Worm (Caenorhabditis elegans) whole organism, young adult: ENCODE results near the gene C55B6.4.

ENCODE experiments used
- C06A6.2 ChIP-seq: fragments of 200-800 bp; sonication (Bioruptor generic); conservative IDR thresholded peaks from 2 replicates; pipeline ENCODE4 v1.3.6; 2022; ENCODE audit warnings: missing genetic modification characterization, missing compliant biosample characterization
- F10E7.11 ChIP-seq: sonication (generic microtip); optimal IDR thresholded peaks from 2 replicates; lab custom pipeline; 2017; ENCODE audit warnings: mild to moderate bottlenecking, missing genetic modification characterization, moderate library complexity, missing compliant biosample characterization
- F33H1.4 ChIP-seq: fragments of 200-800 bp; sonication (Bioruptor generic); IDR thresholded peaks from 2 replicates; pipeline ENCODE4 v1.3.6; 2022; ENCODE audit warnings: missing genetic modification reagents, missing genetic modification characterization, missing compliant biosample characterization
- F39B2.1 ChIP-seq: fragments of 200-800 bp; sonication (Bioruptor generic); IDR thresholded peaks from 2 replicates; pipeline ENCODE4 v1.3.6; 2022; ENCODE audit warnings: missing genetic modification reagents, missing genetic modification characterization, missing compliant biosample characterization
- F52B5.7 ChIP-seq: sonication (generic microtip); optimal IDR thresholded peaks from 2 replicates; lab custom pipeline; 2016; ENCODE audit warnings: mild to moderate bottlenecking, missing genetic modification characterization, missing compliant biosample characterization
- K11D2.4 ChIP-seq: fragments of 200-800 bp; sonication (Bioruptor generic); IDR thresholded peaks from 2 replicates; pipeline ENCODE4 v1.3.6; 2022; ENCODE audit warnings: missing genetic modification reagents, missing genetic modification characterization, missing compliant biosample characterization
- T07F8.4 ChIP-seq: sonication (generic microtip); optimal IDR thresholded peaks from 2 replicates; lab custom pipeline; 2016; ENCODE audit warnings: mild to moderate bottlenecking, missing genetic modification characterization, moderate library complexity, missing compliant biosample characterization
- Y53F4B.3 ChIP-seq: fragments of 200-800 bp; sonication (Bioruptor generic); IDR thresholded peaks from 2 replicates; pipeline ENCODE4 v1.3.6; 2022; ENCODE audit warnings: missing genetic modification reagents, missing genetic modification characterization, missing compliant biosample characterization
- Y53G8AR.9 ChIP-seq: fragments of 200-800 bp; sonication (Bioruptor generic); conservative IDR thresholded peaks from 2 replicates; pipeline ENCODE4 v1.3.6; 2022; ENCODE audit warnings: missing genetic modification reagents, missing genetic modification characterization, missing compliant biosample characterization
- Y56A3A.18 ChIP-seq: fragments of 200-800 bp; sonication (Bioruptor generic); IDR thresholded peaks from 2 replicates; pipeline ENCODE4 v1.3.6; 2022; ENCODE audit warnings: missing genetic modification reagents, missing genetic modification characterization, missing compliant biosample characterization
- aptf-3 ChIP-seq: fragments of 200-800 bp; sonication (Bioruptor generic); IDR thresholded peaks from 2 replicates; pipeline ENCODE4 v1.3.6; 2022; ENCODE audit warnings: missing genetic modification characterization, missing compliant biosample characterization
- attf-5 ChIP-seq: fragments of 200-800 bp; sonication (Bioruptor generic); optimal IDR thresholded peaks from 2 replicates; lab custom pipeline; 2018; ENCODE audit warnings: mild to moderate bottlenecking, missing genetic modification characterization, missing compliant biosample characterization
- bed-1 ChIP-seq: fragments of 200-800 bp; sonication (Bioruptor generic); IDR thresholded peaks from 2 replicates; pipeline ENCODE4 v1.3.6; 2022; ENCODE audit warnings: missing genetic modification reagents, missing genetic modification characterization, missing compliant biosample characterization
- cebp-1 ChIP-seq, 2 experiments: fragments of 200-800 bp in 1 of 2; sonication (Bioruptor generic) in 1 of 2; sonication (generic microtip) in 1 of 2; IDR thresholded peaks in 1 of 2; optimal IDR thresholded peaks in 1 of 2; 2 replicates each; pipeline versions ENCODE4 v1.3.6 to Lab custom; 2017 to 2022; ENCODE audit warnings: missing compliant biosample characterization in 2 of 2, missing genetic modification characterization in 2 of 2, mild to moderate bottlenecking in 1 of 2, missing genetic modification reagents in 1 of 2, moderate library complexity in 1 of 2
- cebp-2 ChIP-seq: fragments of 200-800 bp; sonication (Bioruptor generic); IDR thresholded peaks from 2 replicates; pipeline ENCODE4 v1.3.6; 2022; ENCODE audit warnings: missing genetic modification characterization, missing compliant biosample characterization
- ceh-100 ChIP-seq: fragments of 200-800 bp; sonication (Bioruptor generic); IDR thresholded peaks from 2 replicates; pipeline ENCODE4 v1.3.6; 2022; ENCODE audit warnings: missing genetic modification reagents, missing genetic modification characterization, missing compliant biosample characterization
- ceh-40 ChIP-seq: fragments of 200-800 bp; sonication (Bioruptor generic); IDR thresholded peaks from 2 replicates; pipeline ENCODE4 v1.3.6; 2022; ENCODE audit warnings: missing genetic modification characterization, missing compliant biosample characterization
- dpff-1 ChIP-seq: sonication (generic microtip); optimal IDR thresholded peaks from 2 replicates; lab custom pipeline; 2017; ENCODE audit warnings: mild to moderate bottlenecking, missing genetic modification characterization, missing compliant biosample characterization
- efl-1 ChIP-seq: fragments of 150-350 bp; optimal IDR thresholded peaks from 2 replicates; lab custom pipeline; 2014; ENCODE audit warnings: missing biosample characterization, missing genetic modification reagents, missing genetic modification characterization
- egl-44 ChIP-seq: fragments of 200-800 bp; sonication (Bioruptor generic); IDR thresholded peaks from 2 replicates; pipeline ENCODE4 v1.3.6; 2022; ENCODE audit warnings: missing genetic modification reagents, missing genetic modification characterization, missing compliant biosample characterization
- him-1 ChIP-seq: sonication (generic microtip); optimal IDR thresholded peaks from 2 replicates; lab custom pipeline; 2016; ENCODE audit warnings: missing genotype, missing genetic modification reagents, missing genetic modification characterization, missing compliant biosample characterization
- hlh-26 ChIP-seq: fragments of 200-800 bp; sonication (Bioruptor generic); conservative IDR thresholded peaks from 2 replicates; pipeline ENCODE4 v1.3.6; 2022; ENCODE audit warnings: missing genetic modification reagents, missing genetic modification characterization, missing compliant biosample characterization
- hrde-1 ChIP-seq: sonication (generic microtip); optimal IDR thresholded peaks from 2 replicates; lab custom pipeline; 2016; ENCODE audit warnings: missing genetic modification characterization, mild to moderate bottlenecking, missing compliant biosample characterization, moderate library complexity, missing genotype, missing genetic modification reagents, borderline replicate concordance
- let-607 ChIP-seq, 2 experiments: fragments of 200-800 bp in 1 of 2; sonication (Bioruptor generic) in 1 of 2; sonication (generic microtip) in 1 of 2; optimal IDR thresholded peaks; 2 replicates each; lab custom pipeline; 2016 to 2018; ENCODE audit warnings: mild to moderate bottlenecking in 2 of 2, missing compliant biosample characterization in 2 of 2, missing genetic modification characterization in 2 of 2, moderate library complexity in 2 of 2, missing genotype in 1 of 2
- lir-1 ChIP-seq: fragments of 200-800 bp; sonication (Bioruptor generic); conservative IDR thresholded peaks from 2 replicates; pipeline ENCODE4 v1.3.6; 2022; ENCODE audit warnings: missing genetic modification reagents, missing genetic modification characterization, missing compliant biosample characterization
- lsl-1 ChIP-seq: fragments of 200-800 bp; sonication (Bioruptor generic); optimal IDR thresholded peaks from 2 replicates; lab custom pipeline; 2018; ENCODE audit warnings: mild to moderate bottlenecking, missing genetic modification characterization, moderate library complexity, missing compliant biosample characterization
- mcd-1 ChIP-seq: fragments of 200-800 bp; sonication (Bioruptor generic); IDR thresholded peaks from 2 replicates; pipeline ENCODE4 v1.3.6; 2022; ENCODE audit warnings: missing genetic modification reagents, missing genetic modification characterization, missing compliant biosample characterization
- mxl-1 ChIP-seq: sonication (generic microtip); optimal IDR thresholded peaks from 2 replicates; lab custom pipeline; 2016; ENCODE audit warnings: missing genetic modification characterization, missing compliant biosample characterization
- nfya-2 ChIP-seq: fragments of 200-800 bp; sonication (Bioruptor generic); IDR thresholded peaks from 2 replicates; pipeline ENCODE4 v1.3.6; 2022; ENCODE audit warnings: missing genetic modification reagents, missing genetic modification characterization, missing compliant biosample characterization
- snpc-3.4 ChIP-seq: sonication (generic microtip); optimal IDR thresholded peaks from 2 replicates; lab custom pipeline; 2017; ENCODE audit warnings: missing genetic modification characterization, mild to moderate bottlenecking, missing compliant biosample characterization, antibody characterized with exemption, moderate library complexity, missing genotype, missing genetic modification reagents
- snpc-4 ChIP-seq, 5 experiments: fragments of 150-350 bp in 1 of 5; sonication (generic microtip) in 4 of 5; optimal IDR thresholded peaks; 2 replicates each; lab custom pipeline; 2014 to 2018; ENCODE audit warnings: missing genetic modification characterization in 5 of 5, missing biosample characterization in 3 of 5, antibody characterized with exemption in 2 of 5, mild to moderate bottlenecking in 2 of 5, missing compliant biosample characterization in 2 of 5, missing genotype in 2 of 5, moderate library complexity in 2 of 5, missing genetic modification reagents in 1 of 5
- tlf-1 ChIP-seq: fragments of 200-800 bp; sonication (Bioruptor generic); optimal IDR thresholded peaks from 2 replicates; lab custom pipeline; 2018; ENCODE audit warnings: mild to moderate bottlenecking, missing genetic modification characterization, missing compliant biosample characterization
- unc-130 ChIP-seq: sonication (generic microtip); optimal IDR thresholded peaks from 2 replicates; lab custom pipeline; 2016; ENCODE audit warnings: missing genetic modification reagents, missing genetic modification characterization, missing compliant biosample characterization
- xnd-1 ChIP-seq: sonication (generic microtip); optimal IDR thresholded peaks from 2 replicates; lab custom pipeline; 2016; ENCODE audit warnings: missing genotype, missing genetic modification reagents, missing genetic modification characterization, missing compliant biosample characterization
- ztf-18 ChIP-seq: sonication (generic microtip); optimal IDR thresholded peaks from 2 replicates; lab custom pipeline; 2016; ENCODE audit warnings: missing genotype, mild to moderate bottlenecking, missing genetic modification characterization, missing compliant biosample characterization
- ztf-28 ChIP-seq: fragments of 200-800 bp; sonication (Bioruptor generic); IDR thresholded peaks from 2 replicates; pipeline ENCODE4 v1.3.6; 2022; ENCODE audit warnings: missing genetic modification reagents, missing genetic modification characterization, missing compliant biosample characterization
- ztf-6 ChIP-seq: fragments of 200-800 bp; sonication (Bioruptor generic); IDR thresholded peaks from 2 replicates; pipeline ENCODE4 v1.3.6; 2022; ENCODE audit warnings: missing genetic modification reagents, missing genetic modification characterization, missing compliant biosample characterization

C55B6.4 gene

ce11 chrX:7151976-7152528, 35.5 kb downstream of the C55B6.4 start:
- TF ChIP-seq hrde-1 (no peak), Y53G8AR.9 (GFP tag; lab: Robert Waterston, UW) (no peak), ztf-6 (GFP tag; lab: Robert Waterston, UW) (no peak), K11D2.4 (GFP tag; lab: Robert Waterston, UW) (no peak), tlf-1 (GFP tag; lab: Kevin White, UChicago) (no peak), hlh-26 (GFP tag; lab: Robert Waterston, UW) (no peak), snpc-3.4 (tag; lab: Kevin White, UChicago) (no peak), C06A6.2 (no peak), efl-1 (GFP tag; lab: Kevin White, UChicago) (no peak), mcd-1 (GFP tag; lab: Robert Waterston, UW) (no peak), let-607 (tag; optimal IDR thresholded peaks at IDR 0.05; lab: Kevin White, UChicago) (no peak), nfya-2 (GFP tag; lab: Robert Waterston, UW) (no peak), ztf-28 (no peak), xnd-1 (tag; lab: Kevin White, UChicago) (no peak)

ce11 chrX:7151189-7151857, 36.2 kb downstream of the C55B6.4 start, which contains the start of gene lam-2:
TSS of gene lam-2 (minus strand) at chrX:7151239.
- no peak for TF ChIP-seq F39B2.1 (GFP tag; lab: Robert Waterston, UW)
- TF ChIP-seq ceh-40 (GFP tag; lab: Robert Waterston, UW), result no peak
- TF ChIP-seq egl-44, result no peak
- no peak for TF ChIP-seq cebp-2 (GFP tag; lab: Robert Waterston, UW)
- no peak for TF ChIP-seq F52B5.7 (tag; lab: Kevin White, UChicago)
- no peak for TF ChIP-seq ztf-18 (tag; lab: Kevin White, UChicago)
- TF ChIP-seq dpff-1 (tag; lab: Kevin White, UChicago), result no peak
- no peak for TF ChIP-seq cebp-1 (GFP tag; IDR thresholded peaks at IDR 0.05; lab: Robert Waterston, UW)
- no peak for TF ChIP-seq cebp-1 (tag; optimal IDR thresholded peaks at IDR 0.05; lab: Kevin White, UChicago)
- TF ChIP-seq snpc-4 (GFP tag; optimal IDR thresholded peaks at IDR 0.05; lab: Kevin White, UChicago), result no peak
- no peak for TF ChIP-seq snpc-4 (tag; optimal IDR thresholded peaks at IDR 0.05; lab: Kevin White, UChicago)
- TF ChIP-seq Y53F4B.3 (GFP tag; lab: Robert Waterston, UW), result no peak
- TF ChIP-seq bed-1 (GFP tag; lab: Robert Waterston, UW), result no peak
- TF ChIP-seq efl-1 (GFP tag; lab: Kevin White, UChicago), result no peak
- no peak for TF ChIP-seq attf-5 (GFP tag; lab: Kevin White, UChicago)
- TF ChIP-seq mxl-1 (tag; lab: Kevin White, UChicago), result no peak
- no peak for TF ChIP-seq F33H1.4 (GFP tag; lab: Robert Waterston, UW)
- no peak for TF ChIP-seq unc-130

DNA sequence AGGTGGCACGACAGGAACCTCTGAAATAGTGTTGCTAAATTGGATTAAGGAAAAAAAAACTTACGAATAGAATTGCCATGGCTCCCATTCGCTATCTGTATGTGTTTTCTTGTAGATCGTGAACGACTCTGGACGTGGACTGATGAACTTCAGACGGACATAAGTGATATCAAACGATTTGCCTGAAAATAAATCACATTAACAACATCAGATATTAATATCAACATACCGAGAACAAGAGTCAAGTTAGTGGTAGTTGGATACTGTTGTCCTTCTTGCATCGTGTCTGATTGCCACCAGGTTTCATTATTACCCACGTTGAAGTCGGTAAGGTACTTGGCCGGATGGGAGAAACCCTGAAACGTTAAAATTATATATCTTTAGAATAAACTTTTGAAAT, 37.8 kb downstream of the C55B6.4 start:
- TF ChIP-seq T07F8.4 (tag; lab: Kevin White, UChicago) (no peak), Y56A3A.18 (no peak), aptf-3 (GFP tag; lab: Robert Waterston, UW) (no peak), F10E7.11 (tag; lab: Kevin White, UChicago) (no peak), mcd-1 (GFP tag; lab: Robert Waterston, UW) (no peak), lir-1 (GFP tag; lab: Robert Waterston, UW) (no peak), bed-1 (GFP tag; lab: Robert Waterston, UW) (no peak), ceh-100 (GFP tag; lab: Robert Waterston, UW) (no peak), lsl-1 (no peak), him-1 (tag; lab: Kevin White, UChicago) (no peak)
